Worm (Caenorhabditis elegans) whole organism, L4 larva: ENCODE measurements around the gene srab-24.
A peak's percentile ranks its signal among the peaks of the same experiment; 100 is the strongest.

Experiments used
- F37D6.2 ChIP-seq: sonication (generic microtip); optimal IDR thresholded peaks from 2 replicates; lab custom pipeline; 2016; ENCODE audit warnings: mild to moderate bottlenecking, missing genetic modification characterization, missing compliant biosample characterization
- Y48G9A.11 ChIP-seq: fragments of 200-800 bp; sonication (Bioruptor generic); IDR thresholded peaks from 2 replicates; pipeline ENCODE4 v1.3.6; 2022; ENCODE audit warnings: missing genetic modification reagents, missing genetic modification characterization, missing compliant biosample characterization
- ZK337.2 ChIP-seq: fragments of 200-800 bp; sonication (Bioruptor generic); IDR thresholded peaks from 2 replicates; pipeline ENCODE4 v1.3.6; 2022; ENCODE audit warnings: missing genetic modification reagents, missing genetic modification characterization, missing compliant biosample characterization
- aha-1 ChIP-seq: fragments of 150-350 bp; peaks from one replicate; lab custom pipeline; 2014; ENCODE audit warnings: missing biosample characterization, missing genetic modification characterization
- attf-4 ChIP-seq: sonication (generic microtip); optimal IDR thresholded peaks from 3 replicates; lab custom pipeline; 2017; ENCODE audit warnings: missing biosample characterization, missing genetic modification characterization
- ces-1 ChIP-seq: fragments of 150-350 bp; sonication (generic microtip); optimal IDR thresholded peaks from 4 replicates; lab custom pipeline; 2014; ENCODE audit warnings: missing biosample characterization, missing genetic modification reagents, missing genetic modification characterization
- ctbp-1 ChIP-seq: fragments of 200-800 bp; sonication (Bioruptor generic); IDR thresholded peaks from 2 replicates; pipeline ENCODE4 v1.3.6; 2022; ENCODE audit warnings: missing genetic modification reagents, missing genetic modification characterization, missing compliant biosample characterization
- dmd-9 ChIP-seq: fragments of 200-800 bp; sonication (Bioruptor generic); IDR thresholded peaks from 2 replicates; pipeline ENCODE4 v1.3.6; 2022; ENCODE audit warnings: missing genetic modification reagents, missing genetic modification characterization, missing compliant biosample characterization
- duxl-1 ChIP-seq: sonication (generic microtip); optimal IDR thresholded peaks from 2 replicates; lab custom pipeline; 2016; ENCODE audit warnings: mild to moderate bottlenecking, missing genetic modification characterization, moderate library complexity, missing compliant biosample characterization; ENCODE audit not compliant: poor library complexity
- dve-1 ChIP-seq: sonication (generic microtip); optimal IDR thresholded peaks from 2 replicates; lab custom pipeline; 2017; ENCODE audit warnings: antibody characterized with exemption, mild to moderate bottlenecking, missing genetic modification characterization, missing compliant biosample characterization; ENCODE audit not compliant: insufficient read depth
- fkh-10 ChIP-seq: fragments of 150-350 bp; optimal IDR thresholded peaks from 2 replicates; lab custom pipeline; 2014; ENCODE audit warnings: missing biosample characterization, missing genetic modification reagents, missing genetic modification characterization
- hif-1 ChIP-seq, 2 experiments: sonication (generic microtip); optimal IDR thresholded peaks; 2 replicates each; lab custom pipeline; 2016 to 2017; ENCODE audit warnings: missing compliant biosample characterization in 2 of 2, missing genetic modification characterization in 2 of 2, missing genetic modification reagents in 2 of 2, missing genotype in 2 of 2, mild to moderate bottlenecking in 1 of 2
- hlh-30 ChIP-seq: sonication (generic microtip); optimal IDR thresholded peaks from 2 replicates; lab custom pipeline; 2017; ENCODE audit warnings: antibody characterized with exemption, mild to moderate bottlenecking, missing genetic modification characterization, missing compliant biosample characterization; ENCODE audit not compliant: insufficient read depth
- hmg-1.1 ChIP-seq: fragments of 200-800 bp; sonication (Bioruptor generic); IDR thresholded peaks from 2 replicates; pipeline ENCODE4 v1.3.6; 2022; ENCODE audit warnings: missing genetic modification reagents, missing genetic modification characterization, missing compliant biosample characterization
- lin-13 ChIP-seq: fragments of 150-350 bp; optimal IDR thresholded peaks from 2 replicates; lab custom pipeline; 2014; ENCODE audit warnings: missing biosample characterization, missing genetic modification reagents, missing genetic modification characterization
- lin-15B ChIP-seq: fragments of 150-350 bp; sonication (generic microtip); optimal IDR thresholded peaks from 3 replicates; lab custom pipeline; 2014; ENCODE audit warnings: missing biosample characterization, missing genetic modification characterization
- lin-38 ChIP-seq: fragments of 200-800 bp; sonication (Bioruptor generic); IDR thresholded peaks from 2 replicates; pipeline ENCODE4 v1.3.6; 2022; ENCODE audit warnings: missing genetic modification reagents, missing genetic modification characterization, missing compliant biosample characterization
- lir-3 ChIP-seq: sonication (generic microtip); optimal IDR thresholded peaks from 2 replicates; lab custom pipeline; 2016; ENCODE audit warnings: mild to moderate bottlenecking, missing genetic modification characterization, missing compliant biosample characterization
- lsy-2 ChIP-seq, 2 experiments: fragments of 150-350 bp in 1 of 2; sonication (generic microtip) in 1 of 2; optimal IDR thresholded peaks; 2 replicates each; lab custom pipeline; 2014 to 2017; ENCODE audit warnings: missing biosample characterization in 2 of 2, missing genetic modification characterization in 2 of 2
- madf-9 ChIP-seq: fragments of 200-800 bp; sonication (Bioruptor generic); conservative IDR thresholded peaks from 2 replicates; pipeline ENCODE4 v1.3.6; 2022; ENCODE audit warnings: missing genetic modification reagents, missing genetic modification characterization, missing compliant biosample characterization
- mdl-1 ChIP-seq, 2 experiments: fragments of 150-350 bp in 1 of 2; sonication (generic microtip) in 1 of 2; optimal IDR thresholded peaks; 2 replicates each; lab custom pipeline; 2014 to 2017; ENCODE audit warnings: missing biosample characterization in 2 of 2, missing genetic modification characterization in 2 of 2
- mep-1 ChIP-seq: fragments of 150-350 bp; sonication (generic microtip); optimal IDR thresholded peaks from 3 replicates; lab custom pipeline; 2014; ENCODE audit warnings: missing biosample characterization, missing genetic modification characterization
- nhr-10 ChIP-seq: fragments of 150-350 bp; optimal IDR thresholded peaks from 2 replicates; lab custom pipeline; 2014; ENCODE audit warnings: missing biosample characterization, missing genetic modification characterization
- nhr-102 ChIP-seq: sonication (generic microtip); optimal IDR thresholded peaks from 2 replicates; lab custom pipeline; 2016; ENCODE audit warnings: mild to moderate bottlenecking, missing genetic modification characterization, moderate library complexity, missing compliant biosample characterization
- nhr-237 ChIP-seq: sonication (generic microtip); optimal IDR thresholded peaks from 2 replicates; lab custom pipeline; 2017; ENCODE audit warnings: missing biosample characterization, missing genetic modification characterization
- pha-4 ChIP-seq, 2 experiments: fragments of 150-350 bp in 1 of 2; fragments of 200-800 bp in 1 of 2; sonication (Bioruptor generic) in 1 of 2; IDR thresholded peaks in 1 of 2; optimal IDR thresholded peaks in 1 of 2; 2 replicates each; pipeline versions ENCODE4 v1.3.6 to Lab custom; 2014 to 2022; ENCODE audit warnings: missing genetic modification characterization in 2 of 2, missing genetic modification reagents in 2 of 2, missing biosample characterization in 1 of 2, missing compliant biosample characterization in 1 of 2
- rbr-2 ChIP-seq: sonication (generic microtip); optimal IDR thresholded peaks from 2 replicates; lab custom pipeline; 2016; ENCODE audit warnings: missing genotype, missing genetic modification characterization, missing compliant biosample characterization
- sdz-12 ChIP-seq: fragments of 200-800 bp; sonication (Bioruptor generic); optimal IDR thresholded peaks from 2 replicates; lab custom pipeline; 2018; ENCODE audit warnings: mild to moderate bottlenecking, missing genetic modification characterization, missing compliant biosample characterization
- set-16 ChIP-seq: fragments of 200-800 bp; sonication (Bioruptor generic); IDR thresholded peaks from 2 replicates; pipeline ENCODE4 v1.3.6; 2022; ENCODE audit warnings: missing genetic modification reagents, missing genetic modification characterization, missing compliant biosample characterization
- snpc-4 ChIP-seq: fragments of 150-350 bp; optimal IDR thresholded peaks from 2 replicates; lab custom pipeline; 2014; ENCODE audit warnings: missing biosample characterization, missing genetic modification characterization
- tra-1 ChIP-seq: fragments of 200-800 bp; sonication (Bioruptor generic); IDR thresholded peaks from 2 replicates; pipeline ENCODE4 v1.3.6; 2022; ENCODE audit warnings: missing genetic modification reagents, missing genetic modification characterization, missing compliant biosample characterization
- unc-39 ChIP-seq: sonication (generic microtip); optimal IDR thresholded peaks from 2 replicates; lab custom pipeline; 2017; ENCODE audit warnings: missing biosample characterization, missing genetic modification characterization
- unc-62 ChIP-seq, 3 experiments: fragments of 150-350 bp in 1 of 3; sonication (generic microtip); optimal IDR thresholded peaks in 2 of 3; peaks in 1 of 3; 1 replicate in 1 of 3; 2 replicates in 2 of 3; lab custom pipeline; 2014 to 2017; ENCODE audit warnings: missing biosample characterization in 3 of 3, missing genetic modification characterization in 3 of 3, missing genetic modification reagents in 3 of 3, missing genotype in 1 of 3
- ztf-11 ChIP-seq: fragments of 150-350 bp; optimal IDR thresholded peaks from 2 replicates; lab custom pipeline; 2014; ENCODE audit warnings: missing biosample characterization, missing genetic modification characterization
- ztf-7 ChIP-seq: fragments of 150-350 bp; optimal IDR thresholded peaks from 2 replicates; lab custom pipeline; 2014; ENCODE audit warnings: missing biosample characterization, missing genetic modification characterization

The srab-24 gene

ce11 chrIV:14269932-14270331 is 19.9 kb upstream of the srab-24 start:
- peak; percentile 94 for TF ChIP-seq aha-1
- TF ChIP-seq sdz-12 (GFP tag; lab: Kevin White, UChicago): no peak
- no peak for TF ChIP-seq ztf-7 (tag; lab: Kevin White, UChicago)

ce11 chrIV:14268882-14269281 is 18.9 kb upstream of the srab-24 start:
- TF ChIP-seq ces-1 (GFP tag; lab: Kevin White, UChicago) (no peak), madf-9 (GFP tag; lab: Robert Waterston, UW) (no peak), ztf-11 (no peak), ZK337.2 (GFP tag; lab: Robert Waterston, UW) (no peak), snpc-4 (tag; lab: Kevin White, UChicago) (no peak), duxl-1 (tag; lab: Kevin White, UChicago) (no peak), lin-15B (tag; lab: Kevin White, UChicago) (no peak), attf-4 (no peak), nhr-102 (tag; lab: Kevin White, UChicago) (no peak), dmd-9 (GFP tag; lab: Robert Waterston, UW) (no peak), lin-38 (no peak)

ce11 chrIV:14260761-14261160 is 10.7 kb upstream of the srab-24 start:
- TF ChIP-seq lsy-2 (tag; optimal IDR thresholded peaks at IDR 0.05; lab: Kevin White, UChicago): peak in 1 of 2 experiments; percentile 70
- peak; percentile 4 for TF ChIP-seq F37D6.2 (tag; lab: Kevin White, UChicago)
- peak in 1 of 2 experiments; percentile 40 for TF ChIP-seq mdl-1 (tag; optimal IDR thresholded peaks at IDR 0.05; lab: Kevin White, UChicago)
- peak; percentile 19 for TF ChIP-seq hlh-30 (tag; lab: Kevin White, UChicago)
- TF ChIP-seq rbr-2 (tag; lab: Kevin White, UChicago): peak; percentile 65
- TF ChIP-seq dve-1 (tag; lab: Kevin White, UChicago): no peak
- TF ChIP-seq aha-1: peak; percentile 87
- peak in 1 of 2 experiments; percentile 98 for TF ChIP-seq unc-62 (GFP tag; optimal IDR thresholded peaks at IDR 0.05 in 1 of 2; lab: Kevin White, UChicago)
- TF ChIP-seq unc-62 (tag; optimal IDR thresholded peaks at IDR 0.05; lab: Kevin White, UChicago): no peak
- peak; percentile 49 for TF ChIP-seq mep-1 (tag; lab: Kevin White, UChicago)
- peak; percentile 37 for TF ChIP-seq hmg-1.1 (GFP tag; lab: Robert Waterston, UW)
- peak in 1 of 2 experiments; percentile 50 for TF ChIP-seq hif-1 (tag; optimal IDR thresholded peaks at IDR 0.05; lab: Kevin White, UChicago)
- TF ChIP-seq fkh-10 (GFP tag; lab: Kevin White, UChicago): peak; percentile 88
- no peak for TF ChIP-seq nhr-10 (tag; lab: Kevin White, UChicago)
- TF ChIP-seq set-16: no peak
- no peak for TF ChIP-seq pha-4 (GFP tag; IDR thresholded peaks at IDR 0.05; lab: Robert Waterston, UW)
- TF ChIP-seq pha-4 (tag; optimal IDR thresholded peaks at IDR 0.05; lab: Kevin White, UChicago): no peak

ce11 chrIV:14259197-14259596 is 9.2 kb upstream of the srab-24 start:
- TF ChIP-seq aha-1 (no peak), unc-62 (GFP tag; optimal IDR thresholded peaks at IDR 0.05 in 1 of 2; lab: Kevin White, UChicago) (peak in 1 of 2 experiments; percentile 91), unc-62 (tag; optimal IDR thresholded peaks at IDR 0.05; lab: Kevin White, UChicago) (no peak), duxl-1 (tag; lab: Kevin White, UChicago) (no peak), nhr-237 (tag; lab: Kevin White, UChicago) (no peak)
- TF ChIP-seq, all 104 proteins: peak for 1

- TF ChIP-seq ctbp-1 (GFP tag; lab: Robert Waterston, UW) (no peak), Y48G9A.11 (GFP tag; lab: Robert Waterston, UW) (no peak), set-16 (no peak), mdl-1 (tag; optimal IDR thresholded peaks at IDR 0.05; lab: Kevin White, UChicago) (no peak), lir-3 (tag; lab: Kevin White, UChicago) (no peak), ztf-7 (tag; lab: Kevin White, UChicago) (no peak), rbr-2 (tag; lab: Kevin White, UChicago) (no peak), hlh-30 (tag; lab: Kevin White, UChicago) (no peak), unc-39 (tag; lab: Kevin White, UChicago) (no peak), lin-13 (GFP tag; lab: Kevin White, UChicago) (no peak), ztf-11 (no peak), tra-1 (GFP tag; lab: Robert Waterston, UW) (no peak)
- TF ChIP-seq, all 104 proteins: peak for 0
These were observed 7.5 kb upstream of the srab-24 start for ce11 chrIV:14257528-14257927.
